Worm (Caenorhabditis elegans) whole organism, L1 larva: ENCODE data around the gene Y4C6B.3.

Experiments
- Y116A8C.19 ChIP-seq: sonication (generic microtip); optimal IDR thresholded peaks from 2 replicates; lab custom pipeline; 2016; ENCODE audit warnings: missing compliant biosample characterization, missing genetic modification characterization, borderline replicate concordance
- ama-1 ChIP-seq: fragments of 150-350 bp; optimal IDR thresholded peaks from 2 replicates; lab custom pipeline; 2014
- elt-2 ChIP-seq: sonication (generic microtip); optimal IDR thresholded peaks from 2 replicates; lab custom pipeline; 2016; ENCODE audit warnings: missing genetic modification characterization, mild to moderate bottlenecking, inconsistent platforms, missing compliant biosample characterization, missing genetic modification reagents
- fos-1 ChIP-seq: fragments of 150-350 bp; optimal IDR thresholded peaks from 2 replicates; lab custom pipeline; 2014; ENCODE audit warnings: missing biosample characterization, missing genetic modification characterization
- lin-15B ChIP-seq: fragments of 150-350 bp; sonication (generic microtip); optimal IDR thresholded peaks from 3 replicates; lab custom pipeline; 2014; ENCODE audit warnings: missing biosample characterization, missing genetic modification characterization
- lin-35 ChIP-seq, 2 experiments: fragments of 150-350 bp; optimal IDR thresholded peaks; 2 replicates each; lab custom pipeline; 2014; ENCODE audit warnings: missing biosample characterization in 2 of 2, missing genetic modification characterization in 2 of 2, missing genetic modification reagents in 2 of 2
- lin-39 ChIP-seq: fragments of 150-350 bp; optimal IDR thresholded peaks from 2 replicates; lab custom pipeline; 2014; ENCODE audit warnings: missing biosample characterization, missing genetic modification reagents, missing genetic modification characterization
- lir-3 ChIP-seq: sonication (generic microtip); optimal IDR thresholded peaks from 2 replicates; lab custom pipeline; 2016; ENCODE audit warnings: mild to moderate bottlenecking, missing genetic modification characterization, moderate library complexity, missing compliant biosample characterization; ENCODE audit not compliant: poor library complexity
- mdl-1 ChIP-seq, 2 experiments: fragments of 150-350 bp; optimal IDR thresholded peaks; 2 replicates each; lab custom pipeline; 2014 to 2017; ENCODE audit warnings: missing biosample characterization in 2 of 2, missing genetic modification characterization in 2 of 2, inconsistent platforms in 1 of 2
- mep-1 ChIP-seq: fragments of 150-350 bp; optimal IDR thresholded peaks from 2 replicates; lab custom pipeline; 2014; ENCODE audit warnings: missing biosample characterization, missing genetic modification characterization
- nhr-19 ChIP-seq: fragments of 200-800 bp; sonication (Bioruptor generic); conservative IDR thresholded peaks from 2 replicates; pipeline ENCODE4 v1.3.6; 2022; ENCODE audit warnings: missing genetic modification characterization, missing compliant biosample characterization
- snpc-4 ChIP-seq: fragments of 150-350 bp; optimal IDR thresholded peaks from 2 replicates; lab custom pipeline; 2014; ENCODE audit warnings: missing biosample characterization, missing genetic modification characterization
- snu-23 ChIP-seq: sonication (generic microtip); optimal IDR thresholded peaks from 2 replicates; lab custom pipeline; 2016; ENCODE audit warnings: missing genetic modification characterization, missing compliant biosample characterization
- tbx-2 ChIP-seq: sonication (generic microtip); optimal IDR thresholded peaks from 2 replicates; lab custom pipeline; 2016; ENCODE audit warnings: missing genetic modification characterization, missing compliant biosample characterization

DNA sequence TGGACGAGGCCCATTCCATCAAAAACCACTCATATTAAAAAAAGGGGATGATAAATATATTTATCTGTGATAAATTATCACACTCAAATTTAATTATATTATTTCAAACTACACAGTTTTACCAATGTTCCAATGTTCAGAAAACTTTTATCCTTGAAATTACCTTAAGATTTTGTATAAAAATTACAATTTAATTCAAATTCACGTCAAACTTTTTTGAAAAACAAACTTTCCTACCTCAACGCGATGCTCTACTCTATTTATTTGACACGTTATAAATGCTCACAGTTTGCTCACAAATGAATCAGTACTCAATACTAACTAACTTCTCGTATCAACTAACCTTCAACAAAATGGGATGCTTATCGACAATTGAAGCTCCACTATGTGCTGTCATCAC is 50.3 kb downstream of the Y4C6B.3 start, which contains the start of gene F41H10.1:
- TF ChIP-seq ama-1 (lab: Kevin White, UChicago) = no peak
- TF ChIP-seq lin-39 (tag; lab: Kevin White, UChicago) = no peak
- TF ChIP-seq nhr-19 (GFP tag; lab: Robert Waterston, UW) = no peak
- TF ChIP-seq lin-35 (GFP tag; optimal IDR thresholded peaks at IDR 0.05; lab: Kevin White, UChicago) = no peak
- no peak for TF ChIP-seq elt-2 (tag; lab: Kevin White, UChicago)
- no peak for TF ChIP-seq mep-1 (tag; lab: Kevin White, UChicago)
- no peak for TF ChIP-seq Y116A8C.19 (tag; lab: Kevin White, UChicago)
- TF ChIP-seq lin-15B = no peak
- TF ChIP-seq fos-1 (tag; lab: Kevin White, UChicago) = no peak
- TF ChIP-seq snu-23 (GFP tag; lab: Kevin White, UChicago) = no peak
- no peak for TF ChIP-seq tbx-2
- no peak for TF ChIP-seq mdl-1 (tag; optimal IDR thresholded peaks at IDR 0.05; lab: Kevin White, UChicago)
- no peak for TF ChIP-seq snpc-4 (tag; lab: Kevin White, UChicago)
- TF ChIP-seq lir-3 = no peak
